Fruit fly (Drosophila melanogaster): ENCODE measurements around the gene CG14340.

CG14340 gene

DNA sequence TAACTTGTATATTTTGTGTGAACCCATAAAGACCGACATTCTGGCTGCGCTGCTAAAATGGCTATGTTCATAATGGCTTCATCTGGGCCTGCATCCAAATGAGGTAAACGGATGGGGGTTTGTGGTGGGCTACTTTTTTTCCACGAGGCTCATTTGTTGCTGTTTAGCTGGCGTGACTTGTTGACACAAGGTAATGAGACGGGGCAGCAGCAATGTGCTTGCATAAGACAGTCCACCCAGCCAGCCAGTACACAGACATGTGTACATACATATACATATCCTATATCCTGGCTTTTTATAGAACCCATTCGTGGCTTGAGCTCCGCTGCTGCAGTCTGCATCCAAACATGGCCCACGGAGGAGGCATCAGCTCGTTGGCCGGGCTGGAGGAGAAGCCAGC, at the start of gene CG14340:
TSS of gene CG14340 (plus strand) at position 301 of the 400 bp plus-strand sequence.
- no peak for TF ChIP-seq CG17801 (GFP tag; optimal IDR thresholded peaks at IDR 0.05; ENCODE audit: partially characterized antibody)

DNA sequence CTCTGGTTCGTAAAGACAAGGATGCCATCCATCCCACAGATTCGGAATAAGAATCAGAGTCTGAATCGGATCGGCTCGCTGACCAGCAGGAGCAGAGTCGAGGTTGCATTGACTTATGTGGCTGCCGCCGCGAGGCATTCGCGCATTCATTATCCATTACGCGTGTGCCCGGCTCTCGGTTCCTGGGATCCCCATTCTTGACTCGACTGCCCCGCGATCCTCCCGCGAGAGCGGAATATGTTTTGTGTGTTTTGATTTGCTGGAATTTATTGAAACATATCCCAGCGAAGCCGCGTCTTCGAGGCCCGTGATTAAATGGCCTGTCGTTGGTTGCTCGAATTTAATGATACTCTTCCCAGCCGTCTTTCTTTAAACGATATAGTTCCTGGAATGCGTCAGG, 49.0 kb upstream of the CG14340 start:
- TF ChIP-seq CG17801 (GFP tag; optimal IDR thresholded peaks at IDR 0.05; ENCODE audit: partially characterized antibody): no peak

DNA sequence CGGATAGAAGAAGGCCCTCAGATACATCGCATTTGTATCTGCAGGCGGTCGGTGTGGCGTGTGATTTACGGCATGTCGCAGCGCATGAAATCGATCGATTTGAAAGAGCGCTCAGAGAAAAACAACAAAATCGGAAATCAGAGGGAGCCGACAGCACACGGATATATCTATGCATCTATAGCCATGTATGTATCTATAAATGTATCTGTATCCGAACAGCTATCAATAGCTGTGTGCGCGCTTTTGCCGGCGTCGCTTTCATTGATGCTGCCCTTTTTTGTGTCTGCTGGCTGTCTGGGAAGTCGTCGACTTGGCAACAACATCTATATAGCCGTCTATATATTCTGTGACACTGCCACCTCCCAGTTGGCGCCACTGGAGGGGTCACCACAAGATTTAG, 48.2 kb upstream of the CG14340 start:
- TF ChIP-seq CG17801 (GFP tag; optimal IDR thresholded peaks at IDR 0.05; ENCODE audit: partially characterized antibody): no peak

DNA sequence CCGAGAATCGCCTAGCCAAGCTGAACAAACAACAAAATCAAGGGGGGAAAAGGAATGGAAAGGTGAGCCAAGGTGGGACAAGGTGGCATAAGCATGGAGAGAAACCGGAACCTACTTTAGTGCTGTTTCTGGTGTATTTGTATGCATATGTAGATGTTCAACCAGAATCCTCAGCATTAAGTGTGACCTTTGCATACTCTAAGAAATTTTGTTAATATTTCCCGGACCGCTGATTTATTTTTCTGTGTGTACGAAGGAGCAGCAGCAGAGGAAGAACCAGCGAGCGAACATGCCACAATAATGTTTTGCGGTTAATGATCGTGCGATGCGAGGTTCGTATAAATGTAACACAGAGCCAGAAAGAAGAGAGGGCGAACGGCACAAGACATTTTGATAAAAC, 47.7 kb upstream of the CG14340 start:
- TF ChIP-seq CG17801 (GFP tag; optimal IDR thresholded peaks at IDR 0.05; ENCODE audit: partially characterized antibody): no peak

DNA sequence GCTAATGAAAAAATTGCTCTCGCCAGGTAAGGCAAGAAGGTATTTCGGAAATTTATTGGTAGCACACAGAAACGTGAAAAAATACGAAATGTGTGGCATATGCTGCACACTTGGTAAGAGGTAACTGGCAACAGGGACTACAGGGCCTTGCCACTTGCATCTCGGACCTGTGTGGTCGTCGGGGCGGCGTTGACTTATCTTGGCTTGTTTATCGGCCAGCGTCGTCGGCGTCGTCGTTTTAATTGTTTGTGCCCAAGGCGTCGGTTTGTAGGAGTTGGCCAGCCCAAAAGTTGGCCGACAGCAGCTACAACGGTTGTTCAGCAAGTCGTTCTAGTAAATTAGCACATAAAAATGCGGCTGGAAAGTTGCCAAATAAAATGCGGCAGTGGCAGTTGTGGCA, 46.4 kb upstream of the CG14340 start:
- TF ChIP-seq CG17801 (GFP tag; optimal IDR thresholded peaks at IDR 0.05; ENCODE audit: partially characterized antibody): no peak

DNA sequence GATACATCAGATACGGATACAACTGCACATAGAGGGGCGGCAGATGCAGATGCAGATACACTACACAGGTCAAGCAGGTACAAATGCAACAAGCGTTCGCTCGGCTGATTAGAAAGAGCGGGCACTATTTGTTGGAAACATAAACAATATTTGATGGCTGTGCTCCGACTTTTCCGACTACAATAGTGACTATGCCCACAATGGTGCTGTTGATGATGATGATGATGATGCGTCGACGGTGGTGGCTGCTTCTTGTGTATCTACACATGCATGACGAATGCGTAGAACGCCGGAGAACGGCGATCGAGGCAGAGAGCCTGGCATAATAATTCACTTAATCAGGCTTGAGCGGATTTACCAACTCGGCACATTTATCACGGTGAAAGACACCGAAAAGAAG, 44.7 kb upstream of the CG14340 start:
- TF ChIP-seq CG17801 (GFP tag; optimal IDR thresholded peaks at IDR 0.05; ENCODE audit: partially characterized antibody): no peak

DNA sequence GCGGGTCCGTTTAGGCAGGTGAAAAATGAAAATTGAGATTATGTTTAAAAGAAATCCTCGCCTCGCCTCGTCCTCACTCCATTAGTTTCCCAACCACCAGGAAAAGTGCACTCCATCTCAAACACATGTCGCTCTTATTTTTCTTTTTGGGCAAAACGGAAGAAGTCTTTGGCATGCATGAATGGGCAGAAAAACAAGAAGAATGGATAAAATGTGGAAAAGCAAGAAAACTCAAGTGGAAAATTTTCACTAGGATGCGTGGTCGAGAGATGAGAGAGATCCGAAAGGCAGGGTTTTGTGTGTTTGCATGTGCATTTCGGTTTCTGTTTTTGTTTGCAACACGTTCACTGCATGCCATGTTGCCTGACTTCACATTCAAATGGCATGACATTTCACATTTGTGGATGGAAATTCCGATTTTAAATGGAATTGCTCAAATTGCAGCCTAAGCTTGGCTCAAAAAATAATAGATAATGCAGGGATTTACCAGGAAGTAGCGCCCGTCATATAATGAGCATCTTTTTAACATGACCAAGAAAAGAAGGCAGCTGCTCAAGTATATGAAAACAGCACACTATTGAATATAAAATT, 44.1 kb upstream of the CG14340 start:
- TF ChIP-seq CG17801 (GFP tag; optimal IDR thresholded peaks at IDR 0.05; ENCODE audit: partially characterized antibody): no peak

DNA sequence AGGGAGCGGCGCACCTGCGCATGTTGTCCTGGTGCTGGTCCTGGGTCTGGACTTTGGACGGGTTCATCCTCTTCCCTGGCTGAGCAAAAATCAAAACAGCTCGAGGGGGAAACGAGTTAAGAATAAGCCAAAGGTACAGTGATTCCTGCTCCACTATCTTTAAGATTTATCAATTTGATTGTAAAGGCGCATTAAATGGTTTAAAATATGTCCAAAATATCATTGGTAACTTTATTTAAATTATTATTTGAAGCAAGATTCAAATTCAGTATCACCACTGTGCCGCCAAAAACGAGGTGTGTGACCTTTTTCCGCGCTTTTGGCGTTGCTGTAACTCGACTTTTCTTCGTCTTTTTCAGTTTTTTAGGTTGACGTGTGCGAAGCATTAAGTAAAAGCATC, 43.3 kb upstream of the CG14340 start:
- peak; percentile 1 for TF ChIP-seq CG17801 (GFP tag; optimal IDR thresholded peaks at IDR 0.05; ENCODE audit: partially characterized antibody)

DNA sequence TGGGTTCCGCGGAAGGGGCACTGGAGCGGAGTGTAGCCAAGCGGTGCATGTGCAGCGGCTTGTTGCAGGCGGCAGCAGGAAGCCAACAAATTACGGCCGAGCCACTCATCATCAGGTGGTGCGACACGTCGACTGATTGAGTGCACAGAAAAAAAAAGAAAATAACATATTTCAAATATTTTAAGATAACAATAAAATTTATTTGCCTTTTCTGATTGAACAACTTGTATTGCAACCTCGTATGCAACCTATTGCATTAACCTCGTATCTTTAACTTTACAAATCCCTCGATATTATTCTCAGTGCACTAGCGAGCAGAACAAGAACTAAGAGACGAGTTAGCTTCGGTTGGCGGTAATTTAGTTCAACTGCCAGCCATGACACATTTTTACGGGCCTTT, 42.4 kb upstream of the CG14340 start:
- peak; percentile 24 for TF ChIP-seq CG17801 (GFP tag; optimal IDR thresholded peaks at IDR 0.05; ENCODE audit: partially characterized antibody)

DNA sequence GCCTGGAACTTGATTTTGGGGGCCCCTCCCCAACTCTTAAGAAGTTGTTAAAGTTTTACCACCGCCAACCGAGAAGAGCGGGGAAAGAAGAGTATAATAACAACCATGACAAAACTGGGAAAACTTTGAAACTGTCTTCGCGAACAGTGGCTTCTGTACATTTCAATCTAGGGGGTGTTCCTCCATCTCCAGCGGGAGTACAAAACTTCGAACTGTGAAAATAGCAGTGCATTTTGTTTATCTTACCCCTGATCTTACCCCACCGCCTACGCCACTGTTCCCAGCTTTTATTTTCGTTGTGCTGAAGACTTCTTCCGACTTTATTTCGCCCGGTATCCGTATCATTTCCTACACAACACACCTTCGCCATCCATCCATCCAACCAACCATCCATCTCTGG, 41.8 kb upstream of the CG14340 start:
- TF ChIP-seq CG17801 (GFP tag; optimal IDR thresholded peaks at IDR 0.05; ENCODE audit: partially characterized antibody): no peak

DNA sequence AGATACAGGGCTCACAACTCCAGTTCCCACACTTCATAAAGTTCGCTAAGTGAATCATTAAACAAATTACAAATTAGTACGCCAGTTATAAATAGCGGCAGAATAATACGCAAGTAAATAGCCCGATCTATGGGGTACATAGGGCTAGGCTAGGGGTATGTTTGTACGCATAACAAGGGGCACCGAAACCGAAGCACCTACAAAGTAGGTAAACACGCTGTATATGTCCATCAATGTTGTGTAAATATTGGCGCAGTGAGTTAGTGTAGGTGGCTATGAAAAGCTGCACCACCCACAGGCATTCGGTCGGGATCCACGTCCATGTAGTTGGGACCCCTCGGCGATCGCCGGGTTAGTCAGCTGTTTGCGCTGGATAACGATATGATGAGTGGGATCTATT, 40.6 kb upstream of the CG14340 start:
- TF ChIP-seq CG17801 (GFP tag; optimal IDR thresholded peaks at IDR 0.05; ENCODE audit: partially characterized antibody): no peak

DNA sequence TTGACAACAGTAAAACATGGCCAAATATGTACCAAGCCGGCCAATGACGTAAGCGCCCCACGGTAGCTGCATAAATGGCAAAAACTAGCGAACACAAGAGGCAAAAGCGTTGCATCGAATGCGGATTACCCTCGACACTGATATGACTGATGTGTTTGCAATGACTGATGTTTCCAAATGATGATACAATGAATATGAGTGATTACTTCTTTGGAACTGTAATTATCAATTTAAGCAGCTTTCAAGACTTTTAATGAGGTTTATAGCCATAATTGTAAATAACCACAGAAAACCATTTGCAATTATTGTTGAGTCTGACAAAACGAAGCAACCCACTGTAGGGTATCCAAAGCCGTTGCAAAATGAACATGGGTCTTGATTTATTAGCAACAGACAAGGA, 39.2 kb upstream of the CG14340 start:
- peak; percentile 48 for TF ChIP-seq CG17801 (GFP tag; optimal IDR thresholded peaks at IDR 0.05; ENCODE audit: partially characterized antibody)

DNA sequence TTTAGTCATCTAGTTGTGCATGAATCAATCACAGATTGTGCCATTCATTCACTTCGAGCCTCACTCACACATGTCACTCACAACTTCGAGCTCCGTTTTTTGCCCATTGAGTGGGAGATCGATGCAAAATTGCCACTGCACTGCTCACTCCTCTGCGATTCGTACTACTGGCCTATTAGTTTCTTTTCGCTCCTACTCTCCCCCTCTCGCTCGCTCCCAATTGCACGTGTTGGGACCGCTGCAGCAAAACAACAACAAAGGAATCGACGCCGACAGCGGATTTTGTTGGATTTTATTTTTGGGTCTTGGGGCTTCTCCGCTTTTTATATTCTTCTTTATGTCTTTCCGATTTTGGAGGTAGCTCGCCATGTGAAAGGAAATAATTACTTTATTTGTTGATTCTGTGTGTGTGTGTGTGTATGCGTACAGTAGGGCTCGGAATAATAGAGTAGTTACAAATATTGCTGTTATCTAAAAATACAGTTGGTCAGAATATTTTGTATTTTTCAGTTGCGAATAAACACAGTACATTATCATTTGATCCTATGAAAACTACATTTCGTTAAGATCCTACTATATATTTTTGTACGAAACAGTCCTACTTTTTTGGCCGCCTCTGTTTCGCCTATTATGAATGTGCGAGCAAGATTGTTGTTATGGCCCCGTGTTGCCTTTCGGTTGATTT, 38.4 kb upstream of the CG14340 start:
- no peak for TF ChIP-seq CG17801 (GFP tag; optimal IDR thresholded peaks at IDR 0.05; ENCODE audit: partially characterized antibody)

DNA sequence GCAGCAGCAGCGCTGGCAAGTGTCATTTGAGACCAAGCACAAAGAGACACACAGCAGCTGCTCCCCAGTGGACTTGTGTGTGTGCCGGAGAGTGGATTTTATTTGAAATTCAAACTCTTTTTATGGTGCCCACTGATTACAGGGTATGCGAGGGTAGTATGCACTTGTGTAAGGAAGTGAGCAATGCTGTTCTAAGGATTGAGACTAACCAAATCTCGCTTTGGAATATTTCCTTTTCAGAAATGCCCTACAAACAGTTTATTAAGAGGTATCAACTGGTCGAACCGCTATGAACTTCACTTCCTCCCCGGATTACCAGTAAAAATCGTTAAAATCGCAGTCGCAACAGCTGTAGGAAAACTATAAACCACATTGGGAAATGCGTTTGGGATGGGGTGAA, 37.0 kb upstream of the CG14340 start:
- peak; percentile 0 for TF ChIP-seq CG17801 (GFP tag; optimal IDR thresholded peaks at IDR 0.05; ENCODE audit: partially characterized antibody)

DNA sequence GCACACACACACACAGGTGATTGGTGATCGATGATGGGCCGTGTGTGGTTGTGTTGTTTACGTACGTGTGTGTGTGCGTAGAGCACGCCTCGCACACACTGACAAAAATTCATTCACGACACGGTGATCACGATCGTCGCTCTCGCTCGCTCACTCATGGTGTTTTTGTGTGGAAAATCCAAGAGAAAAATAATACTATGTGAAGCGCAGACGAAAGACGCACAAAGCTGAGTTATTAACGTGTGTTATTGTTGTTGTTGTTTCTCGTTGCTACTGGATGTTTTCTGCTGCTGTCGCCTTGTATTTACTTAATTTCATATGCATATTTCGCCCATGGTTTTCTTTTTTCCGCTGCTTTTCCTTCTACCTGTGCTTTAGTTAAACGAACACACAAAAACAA, 35.7 kb upstream of the CG14340 start:
- no peak for TF ChIP-seq CG17801 (GFP tag; optimal IDR thresholded peaks at IDR 0.05; ENCODE audit: partially characterized antibody)

DNA sequence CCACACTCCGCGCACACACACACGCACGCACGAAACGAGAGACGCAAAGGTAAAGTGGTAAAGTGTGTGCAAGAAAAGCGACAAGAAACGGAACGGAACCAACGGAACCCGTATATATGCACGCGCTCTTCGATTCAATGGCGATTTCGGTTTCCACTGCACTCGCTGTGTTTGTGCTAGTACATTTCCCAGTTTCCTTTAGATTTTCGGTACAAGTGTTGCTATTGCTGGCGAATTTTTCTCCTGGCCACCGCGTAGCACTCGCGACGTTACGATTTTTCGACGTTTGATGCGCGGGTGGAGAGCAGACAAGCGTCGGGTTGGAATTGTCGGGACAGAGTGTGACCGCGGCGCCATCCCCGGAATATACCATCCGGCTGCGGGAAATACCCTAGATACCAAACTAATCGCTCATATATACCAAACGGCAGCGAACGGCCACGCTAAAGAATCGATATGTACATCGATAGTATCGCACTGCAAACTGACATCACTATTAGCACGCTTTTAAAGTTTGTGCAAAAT, 35.2 kb upstream of the CG14340 start, which contains the start of the genes S and ast:
TSS of gene S (minus strand) at position 347 of the 525 bp plus-strand sequence.
TSS of gene ast (plus strand) at position 480 of the 525 bp plus-strand sequence.
- peak; percentile 17 for TF ChIP-seq CG17801 (GFP tag; optimal IDR thresholded peaks at IDR 0.05; ENCODE audit: partially characterized antibody)
